Worm (Caenorhabditis elegans) whole organism, young adult: Measurements from ENCODE around the gene sek-4.
A peak's percentile ranks its signal among the peaks of the same experiment; 100 is the strongest.

Experiments
- B0035.1 ChIP-seq: sonication (generic microtip); optimal IDR thresholded peaks from 2 replicates; lab custom pipeline; 2016; ENCODE audit warnings: missing genetic modification characterization, mild to moderate bottlenecking, missing compliant biosample characterization, missing genotype, missing genetic modification reagents
- B0261.1 ChIP-seq: sonication (generic microtip); optimal IDR thresholded peaks from 2 replicates; lab custom pipeline; 2016; ENCODE audit warnings: mild to moderate bottlenecking, missing genetic modification characterization, moderate library complexity, missing compliant biosample characterization
- B0336.3 ChIP-seq: fragments of 200-800 bp; sonication (Bioruptor generic); IDR thresholded peaks from 2 replicates; pipeline ENCODE4 v1.3.6; 2022; ENCODE audit warnings: missing genetic modification characterization, missing compliant biosample characterization
- C06A6.2 ChIP-seq: fragments of 200-800 bp; sonication (Bioruptor generic); conservative IDR thresholded peaks from 2 replicates; pipeline ENCODE4 v1.3.6; 2022; ENCODE audit warnings: missing genetic modification characterization, missing compliant biosample characterization
- F37B4.10 ChIP-seq: fragments of 200-800 bp; sonication (Bioruptor generic); IDR thresholded peaks from 2 replicates; pipeline ENCODE4 v1.3.6; 2022; ENCODE audit warnings: missing genetic modification characterization, missing compliant biosample characterization
- F52B5.7 ChIP-seq: sonication (generic microtip); optimal IDR thresholded peaks from 2 replicates; lab custom pipeline; 2016; ENCODE audit warnings: mild to moderate bottlenecking, missing genetic modification characterization, missing compliant biosample characterization
- F55B11.4 ChIP-seq: sonication (generic microtip); optimal IDR thresholded peaks from 2 replicates; lab custom pipeline; 2016; ENCODE audit warnings: missing compliant biosample characterization, missing genetic modification characterization, borderline replicate concordance; ENCODE audit not compliant: insufficient read depth
- F57C9.4 ChIP-seq: sonication (generic microtip); optimal IDR thresholded peaks from 2 replicates; lab custom pipeline; 2017; ENCODE audit warnings: mild to moderate bottlenecking, missing genetic modification characterization, missing compliant biosample characterization
- K12H6.12 ChIP-seq: fragments of 200-800 bp; sonication (Bioruptor generic); optimal IDR thresholded peaks from 2 replicates; lab custom pipeline; 2018; ENCODE audit warnings: mild to moderate bottlenecking, missing genetic modification characterization, missing compliant biosample characterization
- Y79H2A.3 ChIP-seq: fragments of 200-800 bp; sonication (Bioruptor generic); conservative IDR thresholded peaks from 2 replicates; pipeline ENCODE4 v1.3.6; 2022; ENCODE audit warnings: missing genetic modification reagents, missing genetic modification characterization, missing compliant biosample characterization
- Y95B8A.8 ChIP-seq: fragments of 200-800 bp; sonication (Bioruptor generic); IDR thresholded peaks from 2 replicates; pipeline ENCODE4 v1.3.6; 2022; ENCODE audit warnings: missing genetic modification reagents, missing genetic modification characterization, missing compliant biosample characterization
- akir-1 ChIP-seq: fragments of 200-800 bp; sonication (Bioruptor generic); optimal IDR thresholded peaks from 2 replicates; lab custom pipeline; 2018; ENCODE audit warnings: mild to moderate bottlenecking, missing genetic modification characterization, moderate library complexity, missing compliant biosample characterization
- athp-1 ChIP-seq: sonication (generic microtip); optimal IDR thresholded peaks from 2 replicates; lab custom pipeline; 2017; ENCODE audit warnings: mild to moderate bottlenecking, missing genetic modification characterization, missing compliant biosample characterization
- attf-5 ChIP-seq: fragments of 200-800 bp; sonication (Bioruptor generic); optimal IDR thresholded peaks from 2 replicates; lab custom pipeline; 2018; ENCODE audit warnings: mild to moderate bottlenecking, missing genetic modification characterization, missing compliant biosample characterization
- cebp-1 ChIP-seq, 2 experiments: fragments of 200-800 bp in 1 of 2; sonication (Bioruptor generic) in 1 of 2; sonication (generic microtip) in 1 of 2; IDR thresholded peaks in 1 of 2; optimal IDR thresholded peaks in 1 of 2; 2 replicates each; pipeline versions ENCODE4 v1.3.6 to Lab custom; 2017 to 2022; ENCODE audit warnings: missing compliant biosample characterization in 2 of 2, missing genetic modification characterization in 2 of 2, mild to moderate bottlenecking in 1 of 2, missing genetic modification reagents in 1 of 2, moderate library complexity in 1 of 2
- ceh-27 ChIP-seq: fragments of 200-800 bp; sonication (Bioruptor generic); optimal IDR thresholded peaks from 2 replicates; lab custom pipeline; 2018; ENCODE audit warnings: mild to moderate bottlenecking, missing genetic modification characterization, moderate library complexity, missing compliant biosample characterization
- ceh-58 ChIP-seq: fragments of 200-800 bp; sonication (Bioruptor generic); IDR thresholded peaks from 2 replicates; pipeline ENCODE4 v1.3.6; 2022; ENCODE audit warnings: missing genetic modification characterization, missing compliant biosample characterization
- ceh-91 ChIP-seq: fragments of 200-800 bp; sonication (Bioruptor generic); IDR thresholded peaks from 2 replicates; pipeline ENCODE4 v1.3.6; 2022; ENCODE audit warnings: missing genetic modification reagents, missing genetic modification characterization, missing compliant biosample characterization
- chd-7 ChIP-seq: sonication (generic microtip); optimal IDR thresholded peaks from 2 replicates; lab custom pipeline; 2016; ENCODE audit warnings: mild to moderate bottlenecking, missing genetic modification characterization, moderate library complexity, missing compliant biosample characterization
- die-1 ChIP-seq: sonication (generic microtip); optimal IDR thresholded peaks from 2 replicates; lab custom pipeline; 2016; ENCODE audit warnings: missing genotype, mild to moderate bottlenecking, missing genetic modification characterization, missing compliant biosample characterization
- dox-1 ChIP-seq: fragments of 200-800 bp; sonication (Bioruptor generic); IDR thresholded peaks from 2 replicates; pipeline ENCODE4 v1.3.6; 2022; ENCODE audit warnings: missing genetic modification reagents, missing genetic modification characterization, missing compliant biosample characterization
- egrh-3 ChIP-seq: fragments of 200-800 bp; sonication (Bioruptor generic); IDR thresholded peaks from 2 replicates; pipeline ENCODE4 v1.3.6; 2022; ENCODE audit warnings: missing genetic modification reagents, missing genetic modification characterization, missing compliant biosample characterization
- ekl-4 ChIP-seq: fragments of 200-800 bp; sonication (Bioruptor generic); IDR thresholded peaks from 2 replicates; pipeline ENCODE4 v1.3.6; 2022; ENCODE audit warnings: missing genetic modification reagents, missing genetic modification characterization, missing compliant biosample characterization
- ets-4 ChIP-seq: fragments of 200-800 bp; sonication (Bioruptor generic); optimal IDR thresholded peaks from 2 replicates; lab custom pipeline; 2018; ENCODE audit warnings: mild to moderate bottlenecking, missing genetic modification characterization, missing compliant biosample characterization
- gei-17 ChIP-seq: fragments of 200-800 bp; sonication (Bioruptor generic); optimal IDR thresholded peaks from 2 replicates; lab custom pipeline; 2018; ENCODE audit warnings: mild to moderate bottlenecking, missing genetic modification characterization, missing compliant biosample characterization
- lin-40 ChIP-seq: sonication (generic microtip); optimal IDR thresholded peaks from 2 replicates; lab custom pipeline; 2016; ENCODE audit warnings: missing genetic modification characterization, mild to moderate bottlenecking, missing compliant biosample characterization, missing genotype, missing genetic modification reagents
- madf-6 ChIP-seq: fragments of 200-800 bp; sonication (Bioruptor generic); IDR thresholded peaks from 2 replicates; pipeline ENCODE4 v1.3.6; 2022; ENCODE audit warnings: missing genetic modification reagents, missing genetic modification characterization, missing compliant biosample characterization
- mel-28 ChIP-seq: sonication (generic microtip); optimal IDR thresholded peaks from 2 replicates; lab custom pipeline; 2016; ENCODE audit warnings: borderline replicate concordance, mild to moderate bottlenecking, missing genetic modification characterization, missing compliant biosample characterization
- nfyb-1 ChIP-seq: fragments of 200-800 bp; sonication (Bioruptor generic); IDR thresholded peaks from 2 replicates; pipeline ENCODE4 v1.3.6; 2022; ENCODE audit warnings: missing genetic modification reagents, missing genetic modification characterization, missing compliant biosample characterization
- nhr-120 ChIP-seq: fragments of 200-800 bp; sonication (Bioruptor generic); IDR thresholded peaks from 2 replicates; pipeline ENCODE4 v1.3.6; 2022; ENCODE audit warnings: missing genetic modification characterization, missing compliant biosample characterization
- nhr-27 ChIP-seq: fragments of 200-800 bp; sonication (Bioruptor generic); optimal IDR thresholded peaks from 2 replicates; lab custom pipeline; 2018; ENCODE audit warnings: mild to moderate bottlenecking, missing genetic modification characterization, moderate library complexity, missing compliant biosample characterization
- nhr-80 ChIP-seq: sonication (generic microtip); optimal IDR thresholded peaks from 2 replicates; lab custom pipeline; 2016; ENCODE audit warnings: missing genetic modification characterization, missing compliant biosample characterization
- repo-1 ChIP-seq: sonication (generic microtip); optimal IDR thresholded peaks from 2 replicates; lab custom pipeline; 2017; ENCODE audit warnings: mild to moderate bottlenecking, missing genetic modification characterization, missing compliant biosample characterization
- snpc-4 ChIP-seq, 5 experiments: fragments of 150-350 bp in 1 of 5; sonication (generic microtip) in 4 of 5; optimal IDR thresholded peaks; 2 replicates each; lab custom pipeline; 2014 to 2018; ENCODE audit warnings: missing genetic modification characterization in 5 of 5, missing biosample characterization in 3 of 5, antibody characterized with exemption in 2 of 5, mild to moderate bottlenecking in 2 of 5, missing compliant biosample characterization in 2 of 5, missing genotype in 2 of 5, moderate library complexity in 2 of 5, missing genetic modification reagents in 1 of 5
- tbx-9 ChIP-seq: sonication (generic microtip); optimal IDR thresholded peaks from 2 replicates; lab custom pipeline; 2016; ENCODE audit warnings: borderline replicate concordance, missing genetic modification characterization, inconsistent platforms, missing compliant biosample characterization
- zfh-2 ChIP-seq: fragments of 200-800 bp; sonication (Bioruptor generic); conservative IDR thresholded peaks from 2 replicates; pipeline ENCODE4 v1.3.6; 2022; ENCODE audit warnings: missing genetic modification reagents, missing genetic modification characterization, missing compliant biosample characterization

Gene sek-4

ce11 chrX:5354022-5354876 is 20.6 kb upstream of the sek-4 start, which contains the start of gene pfn-2:
Gene pfn-2, minus strand, starts transcription at chrX:5354072.
- TF ChIP-seq ets-4 = peak; percentile 28
- TF ChIP-seq zfh-2 (GFP tag; lab: Robert Waterston, UW) = peak; percentile 98
- peak; percentile 79 for TF ChIP-seq nhr-80
- peak; percentile 13 for TF ChIP-seq K12H6.12 (tag; lab: Kevin White, UChicago)
- TF ChIP-seq ceh-58 (GFP tag; lab: Robert Waterston, UW) = 0 out of 2 replicates have a peak, but pooled peaks have one; percentile 49
- peak; percentile 58; the same call in 1 of the 2 replicates for TF ChIP-seq dox-1 (GFP tag; lab: Robert Waterston, UW)
- TF ChIP-seq egrh-3 (GFP tag; lab: Robert Waterston, UW) = peak; percentile 83; the same call in 1 of the 2 replicates
- peak; percentile 16 for TF ChIP-seq F52B5.7
- TF ChIP-seq gei-17 = peak; percentile 53
- peak; percentile 40 for TF ChIP-seq chd-7 (tag; lab: Kevin White, UChicago)
- TF ChIP-seq repo-1 = no peak
- no peak for TF ChIP-seq Y79H2A.3
- no peak for TF ChIP-seq nhr-27 (tag; lab: Kevin White, UChicago)
- TF ChIP-seq F37B4.10 (GFP tag; lab: Robert Waterston, UW) = 0 out of 2 replicates have a peak, but pooled peaks have one; percentile 77
- TF ChIP-seq ceh-27 = peak; percentile 37
- no peak for TF ChIP-seq cebp-1 (GFP tag; IDR thresholded peaks at IDR 0.05; lab: Robert Waterston, UW)
- TF ChIP-seq cebp-1 (tag; optimal IDR thresholded peaks at IDR 0.05; lab: Kevin White, UChicago) = peak; percentile 48
- TF ChIP-seq ekl-4 = 0 out of 2 replicates have a peak, but pooled peaks have one; percentile 35
- peak; percentile 69 for TF ChIP-seq nfyb-1
- no peak for TF ChIP-seq F55B11.4 (tag; lab: Kevin White, UChicago)
- peak; percentile 8 for TF ChIP-seq attf-5
- no peak for TF ChIP-seq Y95B8A.8 (GFP tag; lab: Robert Waterston, UW)

ce11 chrX:5355253-5355652 is 19.6 kb upstream of the sek-4 start:
- TF ChIP-seq nhr-120 (GFP tag; lab: Robert Waterston, UW) = no peak
- TF ChIP-seq snpc-4 (GFP tag; optimal IDR thresholded peaks at IDR 0.05; lab: Kevin White, UChicago) = no peak
- TF ChIP-seq snpc-4 (tag; optimal IDR thresholded peaks at IDR 0.05; lab: Kevin White, UChicago) = peak in 1 of 4 experiments; percentile 38
- peak; percentile 71 for TF ChIP-seq cebp-1 (GFP tag; IDR thresholded peaks at IDR 0.05; lab: Robert Waterston, UW)
- peak; percentile 89 for TF ChIP-seq cebp-1 (tag; optimal IDR thresholded peaks at IDR 0.05; lab: Kevin White, UChicago)
- TF ChIP-seq die-1 (tag; lab: Kevin White, UChicago) = no peak
- no peak for TF ChIP-seq F37B4.10 (GFP tag; lab: Robert Waterston, UW)
- no peak for TF ChIP-seq mel-28 (tag; lab: Kevin White, UChicago)
- no peak for TF ChIP-seq madf-6 (GFP tag; lab: Robert Waterston, UW)
- TF ChIP-seq B0261.1 (tag; lab: Kevin White, UChicago) = no peak
- peak; percentile 60 for TF ChIP-seq B0336.3
- TF ChIP-seq lin-40 (tag; lab: Kevin White, UChicago) = peak; percentile 14
- TF ChIP-seq attf-5 = peak; percentile 15
- TF ChIP-seq C06A6.2 (GFP tag; lab: Robert Waterston, UW) = no peak
- TF ChIP-seq egrh-3 (GFP tag; lab: Robert Waterston, UW) = no peak
- TF ChIP-seq B0035.1 = no peak
- no peak for TF ChIP-seq ceh-91 (GFP tag; lab: Robert Waterston, UW)
- TF ChIP-seq tbx-9 = no peak
- no peak for TF ChIP-seq athp-1 (tag; lab: Kevin White, UChicago)
- no peak for TF ChIP-seq repo-1
- TF ChIP-seq nhr-80 = peak; percentile 61
- no peak for TF ChIP-seq akir-1 (GFP tag; lab: Kevin White, UChicago)
- TF ChIP-seq nhr-27 (tag; lab: Kevin White, UChicago) = no peak
- no peak for TF ChIP-seq F57C9.4 (tag; lab: Kevin White, UChicago)
